Worm (Caenorhabditis elegans) whole organism, L1 larva: ENCODE measurements around the gene Y75B8A.6.

Source experiments
- C04F5.9 ChIP-seq: sonication (generic microtip); optimal IDR thresholded peaks from 2 replicates; lab custom pipeline; 2016; ENCODE audit warnings: missing genetic modification characterization, missing compliant biosample characterization
- C34B4.2 ChIP-seq: sonication (generic microtip); optimal IDR thresholded peaks from 2 replicates; lab custom pipeline; 2017; ENCODE audit warnings: mild to moderate bottlenecking, missing genetic modification characterization, missing compliant biosample characterization
- F16B12.6 ChIP-seq: fragments of 150-350 bp; optimal IDR thresholded peaks from 2 replicates; lab custom pipeline; 2014; ENCODE audit warnings: missing biosample characterization, missing genetic modification characterization
- ama-1 ChIP-seq: fragments of 150-350 bp; optimal IDR thresholded peaks from 2 replicates; lab custom pipeline; 2014
- blmp-1 ChIP-seq: fragments of 150-350 bp; optimal IDR thresholded peaks from 2 replicates; lab custom pipeline; 2014; ENCODE audit warnings: missing biosample characterization, missing genetic modification characterization
- ceh-8 ChIP-seq: fragments of 200-800 bp; sonication (Bioruptor generic); optimal IDR thresholded peaks from 2 replicates; lab custom pipeline; 2018; ENCODE audit warnings: mild to moderate bottlenecking, missing genetic modification characterization, moderate library complexity, missing compliant biosample characterization
- ceh-90 ChIP-seq: sonication (generic microtip); optimal IDR thresholded peaks from 2 replicates; lab custom pipeline; 2016; ENCODE audit warnings: missing genetic modification characterization, missing compliant biosample characterization
- dsc-1 ChIP-seq: sonication (generic microtip); optimal IDR thresholded peaks from 2 replicates; lab custom pipeline; 2016; ENCODE audit warnings: mild to moderate bottlenecking, missing genetic modification characterization, missing compliant biosample characterization
- efl-1 ChIP-seq, 4 experiments: fragments of 150-350 bp; optimal IDR thresholded peaks in 3 of 4; peaks in 1 of 4; 1 replicate in 1 of 4; 2 replicates in 3 of 4; lab custom pipeline; 2014; ENCODE audit warnings: missing biosample characterization in 2 of 4, missing genetic modification characterization in 2 of 4, missing genetic modification reagents in 2 of 4
- efl-3 ChIP-seq: fragments of 200-800 bp; sonication (Bioruptor generic); optimal IDR thresholded peaks from 2 replicates; lab custom pipeline; 2018; ENCODE audit warnings: mild to moderate bottlenecking, missing genetic modification characterization, missing compliant biosample characterization
- egl-13 ChIP-seq: sonication (generic microtip); optimal IDR thresholded peaks from 2 replicates; lab custom pipeline; 2016; ENCODE audit warnings: missing genotype, missing genetic modification reagents, missing genetic modification characterization, missing compliant biosample characterization
- elt-3 ChIP-seq, 6 experiments: fragments of 150-350 bp in 1 of 6; sonication (generic microtip); optimal IDR thresholded peaks; 2 replicates each; lab custom pipeline; 2017 to 2018; ENCODE audit warnings: missing biosample characterization in 6 of 6, missing genetic modification characterization in 6 of 6, inconsistent platforms in 1 of 6
- fkh-8 ChIP-seq: sonication (generic microtip); optimal IDR thresholded peaks from 2 replicates; lab custom pipeline; 2016; ENCODE audit warnings: mild to moderate bottlenecking, missing genetic modification characterization, missing compliant biosample characterization
- grh-1 ChIP-seq: fragments of 200-800 bp; sonication (Bioruptor generic); IDR thresholded peaks from 2 replicates; pipeline ENCODE4 v1.3.6; 2022; ENCODE audit warnings: missing genetic modification reagents, missing genetic modification characterization, missing compliant biosample characterization
- hlh-17 ChIP-seq: fragments of 200-800 bp; sonication (Bioruptor generic); optimal IDR thresholded peaks from 2 replicates; lab custom pipeline; 2018; ENCODE audit warnings: missing genetic modification characterization, mild to moderate bottlenecking, missing compliant biosample characterization, moderate library complexity, borderline replicate concordance
- hlh-4 ChIP-seq: sonication (generic microtip); optimal IDR thresholded peaks from 2 replicates; lab custom pipeline; 2016; ENCODE audit warnings: mild to moderate bottlenecking, missing genetic modification characterization, missing compliant biosample characterization
- hpl-2 ChIP-seq: fragments of 150-350 bp; optimal IDR thresholded peaks from 2 replicates; lab custom pipeline; 2014; ENCODE audit warnings: missing biosample characterization, missing genetic modification reagents, missing genetic modification characterization
- lin-14 ChIP-seq: fragments of 200-800 bp; sonication (Bioruptor generic); optimal IDR thresholded peaks from 2 replicates; lab custom pipeline; 2018; ENCODE audit warnings: mild to moderate bottlenecking, missing genetic modification characterization, moderate library complexity, missing compliant biosample characterization
- lin-39 ChIP-seq: fragments of 150-350 bp; optimal IDR thresholded peaks from 2 replicates; lab custom pipeline; 2014; ENCODE audit warnings: missing biosample characterization, missing genetic modification reagents, missing genetic modification characterization
- mab-9 ChIP-seq: fragments of 200-800 bp; sonication (Bioruptor generic); IDR thresholded peaks from 2 replicates; pipeline ENCODE4 v1.3.6; 2022; ENCODE audit warnings: missing genetic modification reagents, missing genetic modification characterization, missing compliant biosample characterization
- mep-1 ChIP-seq: fragments of 150-350 bp; optimal IDR thresholded peaks from 2 replicates; lab custom pipeline; 2014; ENCODE audit warnings: missing biosample characterization, missing genetic modification characterization
- nhr-19 ChIP-seq: fragments of 200-800 bp; sonication (Bioruptor generic); conservative IDR thresholded peaks from 2 replicates; pipeline ENCODE4 v1.3.6; 2022; ENCODE audit warnings: missing genetic modification characterization, missing compliant biosample characterization
- nhr-20 ChIP-seq: sonication (generic microtip); optimal IDR thresholded peaks from 2 replicates; lab custom pipeline; 2016; ENCODE audit warnings: mild to moderate bottlenecking, missing genetic modification characterization, missing compliant biosample characterization
- nhr-237 ChIP-seq: fragments of 150-350 bp; optimal IDR thresholded peaks from 2 replicates; lab custom pipeline; 2014; ENCODE audit warnings: missing biosample characterization, missing genetic modification characterization
- nhr-76 ChIP-seq: sonication (generic microtip); optimal IDR thresholded peaks from 2 replicates; lab custom pipeline; 2017; ENCODE audit warnings: missing biosample characterization, missing genetic modification characterization
- nhr-84 ChIP-seq: sonication (generic microtip); optimal IDR thresholded peaks from 2 replicates; lab custom pipeline; 2017; ENCODE audit warnings: missing biosample characterization, missing genetic modification characterization
- nhr-85 ChIP-seq: sonication (generic microtip); peaks from one replicate; lab custom pipeline; 2016; ENCODE audit warnings: missing genetic modification characterization, inconsistent platforms, missing compliant biosample characterization
- nhr-90 ChIP-seq: sonication (generic microtip); optimal IDR thresholded peaks from 2 replicates; lab custom pipeline; 2016; ENCODE audit warnings: mild to moderate bottlenecking, missing genetic modification characterization, missing compliant biosample characterization; ENCODE audit not compliant: poor library complexity
- pag-3 ChIP-seq: sonication (generic microtip); optimal IDR thresholded peaks from 2 replicates; lab custom pipeline; 2017; ENCODE audit warnings: missing genetic modification characterization, mild to moderate bottlenecking, missing compliant biosample characterization, antibody characterized with exemption, borderline replicate concordance; ENCODE audit not compliant: insufficient read depth
- snpc-4 ChIP-seq: fragments of 150-350 bp; optimal IDR thresholded peaks from 2 replicates; lab custom pipeline; 2014; ENCODE audit warnings: missing biosample characterization, missing genetic modification characterization
- snu-23 ChIP-seq: sonication (generic microtip); optimal IDR thresholded peaks from 2 replicates; lab custom pipeline; 2016; ENCODE audit warnings: missing genetic modification characterization, missing compliant biosample characterization
- sptf-1 ChIP-seq: fragments of 150-350 bp; optimal IDR thresholded peaks from 2 replicates; lab custom pipeline; 2014; ENCODE audit warnings: missing biosample characterization, missing genetic modification characterization
- tbx-2 ChIP-seq: sonication (generic microtip); optimal IDR thresholded peaks from 2 replicates; lab custom pipeline; 2016; ENCODE audit warnings: missing genetic modification characterization, missing compliant biosample characterization
- unc-130 ChIP-seq: fragments of 150-350 bp; optimal IDR thresholded peaks from 2 replicates; lab custom pipeline; 2017; ENCODE audit warnings: missing biosample characterization, missing genetic modification characterization, inconsistent platforms
- unc-30 ChIP-seq: sonication (generic microtip); optimal IDR thresholded peaks from 2 replicates; lab custom pipeline; 2017; ENCODE audit warnings: missing biosample characterization, missing genetic modification characterization
- zag-1 ChIP-seq: fragments of 150-350 bp; optimal IDR thresholded peaks from 2 replicates; lab custom pipeline; 2014; ENCODE audit warnings: missing biosample characterization, missing genetic modification characterization
- zip-4 ChIP-seq: fragments of 200-800 bp; sonication (Bioruptor generic); optimal IDR thresholded peaks from 2 replicates; lab custom pipeline; 2018; ENCODE audit warnings: mild to moderate bottlenecking, missing genetic modification characterization, moderate library complexity, missing compliant biosample characterization

Gene Y75B8A.6

ce11 chrIII:12152157-12152556 is 22.0 kb upstream of the Y75B8A.6 start (continued):
- peak; percentile 31 for TF ChIP-seq F16B12.6 (tag; lab: Kevin White, UChicago)

DNA sequence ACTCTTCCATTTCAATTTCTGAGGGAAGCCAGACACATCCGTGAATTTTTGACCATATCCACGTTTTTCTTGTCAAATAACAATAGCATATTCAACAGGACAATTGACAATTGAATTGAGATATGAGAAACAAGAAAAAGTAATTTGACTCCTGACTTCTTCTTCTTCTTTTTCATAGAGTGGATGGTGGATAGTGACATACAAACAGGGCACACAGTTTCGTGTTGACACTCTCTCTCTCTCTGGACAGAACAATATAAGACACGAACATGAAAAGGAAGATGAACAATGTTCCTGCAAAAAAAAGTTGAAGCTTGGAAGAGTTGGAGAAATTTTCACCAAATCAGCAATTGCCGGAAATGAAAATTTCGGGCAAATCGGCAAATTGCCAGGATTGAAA is 21.0 kb upstream of the Y75B8A.6 start:
- no peak for TF ChIP-seq grh-1 (GFP tag; lab: Robert Waterston, UW)
- no peak for TF ChIP-seq efl-1 (optimal IDR thresholded peaks at IDR 0.05; lab: Kevin White, UChicago)
- peak in 1 of 2 experiments; percentile 83 for TF ChIP-seq efl-1 (GFP tag; optimal IDR thresholded peaks at IDR 0.05 in 1 of 2; lab: Kevin White, UChicago)
- no peak for TF ChIP-seq snpc-4 (tag; lab: Kevin White, UChicago)
- no peak for TF ChIP-seq unc-30 (tag; lab: Kevin White, UChicago)
- TF ChIP-seq dsc-1 = no peak
- TF ChIP-seq zip-4 (GFP tag; lab: Kevin White, UChicago) = no peak
- TF ChIP-seq nhr-19 = no peak

DNA sequence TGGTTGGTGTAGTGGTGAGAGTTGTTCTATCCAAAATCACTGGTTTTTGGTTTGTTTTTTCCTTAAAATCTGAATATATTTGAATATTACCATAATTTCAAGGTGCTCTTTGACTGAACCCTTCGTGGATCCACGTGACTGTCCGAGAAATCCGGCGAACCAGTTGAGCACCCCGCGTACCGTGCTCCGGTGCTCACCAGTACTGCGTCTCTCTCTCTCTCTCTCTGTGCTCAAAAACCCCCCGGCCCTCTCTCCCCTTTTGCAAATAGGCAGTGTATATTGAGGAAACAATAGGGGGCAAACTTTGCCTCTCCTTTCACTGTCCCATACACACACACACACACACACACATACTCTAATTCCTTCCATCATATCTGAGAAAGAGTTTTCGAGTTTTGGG is 19.8 kb upstream of the Y75B8A.6 start:
- TF ChIP-seq unc-130 (no peak), grh-1 (GFP tag; lab: Robert Waterston, UW) (no peak), tbx-2 (tag; lab: Kevin White, UChicago) (peak; percentile 7), lin-14 (GFP tag; lab: Kevin White, UChicago) (peak; percentile 11), efl-3 (no peak), C34B4.2 (no peak), nhr-84 (tag; lab: Kevin White, UChicago) (no peak), fkh-8 (tag; lab: Kevin White, UChicago) (no peak), zag-1 (no peak), elt-3 (tag; optimal IDR thresholded peaks at IDR 0.05; lab: Kevin White, UChicago) (no peak), snu-23 (no peak), dsc-1 (no peak), nhr-237 (tag; lab: Kevin White, UChicago) (no peak), hlh-4 (tag; lab: Kevin White, UChicago) (no peak), ceh-90 (no peak)

- TF ChIP-seq nhr-90 (no peak), tbx-2 (tag; lab: Kevin White, UChicago) (no peak), ceh-90 (no peak), lin-14 (GFP tag; lab: Kevin White, UChicago) (no peak), nhr-19 (no peak), nhr-85 (tag; lab: Kevin White, UChicago) (no peak), pag-3 (no peak), elt-3 (tag; optimal IDR thresholded peaks at IDR 0.05; lab: Kevin White, UChicago) (no peak), snpc-4 (tag; lab: Kevin White, UChicago) (no peak), nhr-20 (tag; lab: Kevin White, UChicago) (no peak), mab-9 (GFP tag; lab: Robert Waterston, UW) (no peak), nhr-237 (tag; lab: Kevin White, UChicago) (no peak), hlh-17 (GFP tag; lab: Kevin White, UChicago) (no peak), sptf-1 (tag; lab: Kevin White, UChicago) (no peak), hpl-2 (GFP tag; lab: Kevin White, UChicago) (no peak), lin-39 (tag; lab: Kevin White, UChicago) (no peak), blmp-1 (tag; lab: Kevin White, UChicago) (no peak), C04F5.9 (tag; lab: Kevin White, UChicago) (no peak)
- TF ChIP-seq, all 84 proteins: peak for 0
Measured at ce11 chrIII:12143792-12144191, 13.6 kb upstream of the Y75B8A.6 start.

ce11 chrIII:12142419-12143107 is 12.4 kb upstream of the Y75B8A.6 start:
- TF ChIP-seq nhr-76 (tag; lab: Kevin White, UChicago) = no peak
- TF ChIP-seq nhr-85 (tag; lab: Kevin White, UChicago) = peak; percentile 41
- TF ChIP-seq efl-1 (optimal IDR thresholded peaks at IDR 0.05; lab: Kevin White, UChicago) = no peak
- peak in 1 of 2 experiments; percentile 87 for TF ChIP-seq efl-1 (GFP tag; optimal IDR thresholded peaks at IDR 0.05 in 1 of 2; lab: Kevin White, UChicago)
- TF ChIP-seq blmp-1 (tag; lab: Kevin White, UChicago) = peak; percentile 52
- no peak for TF ChIP-seq ceh-8 (GFP tag; lab: Kevin White, UChicago)
- TF ChIP-seq mep-1 (tag; lab: Kevin White, UChicago) = peak; percentile 13
- no peak for TF ChIP-seq pag-3
- no peak for TF ChIP-seq egl-13
- TF ChIP-seq ama-1 (lab: Kevin White, UChicago) = no peak
- no peak for TF ChIP-seq unc-30 (tag; lab: Kevin White, UChicago)
- TF ChIP-seq nhr-237 (tag; lab: Kevin White, UChicago) = no peak
- no peak for TF ChIP-seq mab-9 (GFP tag; lab: Robert Waterston, UW)
- TF ChIP-seq, all 84 proteins: peak for 4
